Fruit fly (Drosophila melanogaster): Measurements from ENCODE around the gene Cph.

Cph gene

DNA sequence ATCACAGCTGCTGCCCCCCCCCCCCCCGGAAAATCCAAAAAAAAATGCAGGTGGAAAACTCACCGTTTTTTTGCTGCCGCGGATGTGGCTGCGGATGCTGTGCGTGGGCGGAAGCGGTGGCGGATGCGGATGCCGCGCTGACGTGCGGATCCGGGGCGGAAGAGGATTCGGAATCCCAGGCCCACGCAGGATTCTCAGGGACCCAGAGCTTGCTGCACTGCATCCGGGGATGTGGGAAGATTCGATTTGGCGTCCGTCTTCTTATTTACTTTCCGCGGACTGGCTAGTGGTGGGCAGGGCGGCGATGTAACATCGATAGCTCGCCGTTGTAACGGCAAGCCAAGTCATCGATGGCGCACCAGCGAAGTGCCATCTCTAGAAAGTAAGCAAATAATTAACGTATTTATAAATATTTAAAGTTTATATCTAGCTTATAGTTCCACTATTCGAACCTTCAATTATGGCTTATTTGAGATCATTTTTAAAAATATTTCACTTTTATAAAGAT, 35.5 kb upstream of the Cph start, which contains the start of gene CG4615 (continued):
- TF ChIP-seq stwl (tag; optimal IDR thresholded peaks at IDR 0.05) (peak; percentile 35), CG9932 (GFP tag; IDR thresholded peaks at IDR 0.05) (peak; percentile 83), Dp (GFP tag; optimal IDR thresholded peaks at IDR 0.05) (peak; percentile 50), crol (GFP tag; IDR thresholded peaks at IDR 0.05) (peak; percentile 49; the same call in 1 of the 2 replicates), pita (GFP tag; optimal IDR thresholded peaks at IDR 0.05) (no peak), Pdp1 (GFP tag; optimal IDR thresholded peaks at IDR 0.05) (no peak), CG18262 (tag; optimal IDR thresholded peaks at IDR 0.05) (no peak), CG31441 (GFP tag; IDR thresholded peaks at IDR 0.05) (no peak), Bgb (GFP tag; IDR thresholded peaks at IDR 0.05; ENCODE audit: partially characterized antibody) (peak; percentile 95), CG15073 (GFP tag; optimal IDR thresholded peaks at IDR 0.05) (no peak), Xbp1 (GFP tag; optimal IDR thresholded peaks at IDR 0.05) (peak; percentile 18), CG13296 (GFP tag; optimal IDR thresholded peaks at IDR 0.05) (no peak), CG31224 (GFP tag; IDR thresholded peaks at IDR 0.05) (peak; percentile 34; the same call in 1 of the 2 replicates), az2 (GFP tag; optimal IDR thresholded peaks at IDR 0.05) (no peak), peb (GFP tag; IDR thresholded peaks at IDR 0.05) (peak; percentile 9; the same call in 1 of the 2 replicates), tgo (GFP tag; IDR thresholded peaks at IDR 0.05) (peak; percentile 16; the same call in 1 of the 3 replicates), Kr (GFP tag; optimal IDR thresholded peaks at IDR 0.05) (no peak), Opbp (GFP tag; IDR thresholded peaks at IDR 0.05; ENCODE audit: partially characterized antibody) (peak; percentile 92), bcd (GFP tag; optimal IDR thresholded peaks at IDR 0.05) (no peak), Side (GFP tag; optimal IDR thresholded peaks at IDR 0.05) (no peak), Ptx1 (GFP tag; IDR thresholded peaks at IDR 0.05) (peak; percentile 31; the same call in 1 of the 2 replicates), dmrt99B (tag; optimal IDR thresholded peaks at IDR 0.05) (no peak), zfh1 (GFP tag; IDR thresholded peaks at IDR 0.05) (peak; percentile 73; the same call in 2 of the 3 replicates), CG11456 (GFP tag; IDR thresholded peaks at IDR 0.05) (peak; percentile 77), CG3995 (GFP tag; optimal IDR thresholded peaks at IDR 0.05) (peak; percentile 74), HLH3B (GFP tag; IDR thresholded peaks at IDR 0.05) (0 out of 2 replicates have a peak, but pooled peaks have one; percentile 28), Ravus (GFP tag; IDR thresholded peaks at IDR 0.05) (no peak), sens-2 (GFP tag; IDR thresholded peaks at IDR 0.05) (no peak), NfI (GFP tag; optimal IDR thresholded peaks at IDR 0.05) (no peak), CG10462 (GFP tag; optimal IDR thresholded peaks at IDR 0.05) (no peak), CG9797 (GFP tag; optimal IDR thresholded peaks at IDR 0.05) (peak; percentile 15), Six4 (GFP tag; optimal IDR thresholded peaks at IDR 0.05) (no peak), Dll (GFP tag; IDR thresholded peaks at IDR 0.05; ENCODE audit: partially characterized antibody) (peak; percentile 89), so (GFP tag; IDR thresholded peaks at IDR 0.05) (no peak), CG8281 (tag; optimal IDR thresholded peaks at IDR 0.05) (no peak), mld (GFP tag; IDR thresholded peaks at IDR 0.05; ENCODE audit: partially characterized antibody) (peak; percentile 76; the same call in 2 of the 3 replicates), cad (GFP tag; optimal IDR thresholded peaks at IDR 0.05) (no peak), CG15696 (tag; optimal IDR thresholded peaks at IDR 0.05) (no peak), lilli (GFP tag; optimal IDR thresholded peaks at IDR 0.05) (peak; percentile 50), hb (GFP tag; IDR thresholded peaks at IDR 0.05; ENCODE audit: partially characterized antibody) (peak; percentile 68), Bteb2 (GFP tag; optimal IDR thresholded peaks at IDR 0.05) (no peak), sqz (GFP tag; optimal IDR thresholded peaks at IDR 0.05) (peak; percentile 81), Drgx (GFP tag; IDR thresholded peaks at IDR 0.05) (no peak), CG1529 (GFP tag; optimal IDR thresholded peaks at IDR 0.05) (no peak), sob (GFP tag; IDR thresholded peaks at IDR 0.05) (peak; percentile 19; the same call in 1 of the 2 replicates), CG11247 (GFP tag; IDR thresholded peaks at IDR 0.05) (peak; percentile 42; the same call in 1 of the 2 replicates), Hmx (GFP tag; optimal IDR thresholded peaks at IDR 0.05) (no peak), CG12744 (GFP tag; optimal IDR thresholded peaks at IDR 0.05) (no peak), al (GFP tag; IDR thresholded peaks at IDR 0.05) (peak; percentile 7; the same call in 1 of the 2 replicates)
